Fruit fly (Drosophila melanogaster) whole organism, embryonic: Measurements from ENCODE around the gene CG13248.

Experiments
- Adf1 ChIP-seq: fragments of 200-800 bp; sonication (Bioruptor generic); IDR thresholded peaks from 2 replicates; pipeline ENCODE4 v1.3.6; 2022; ENCODE audit warnings: missing biosample characterization, missing genetic modification characterization
- Asciz ChIP-seq: fragments of 200-800 bp; sonication (Bioruptor generic); optimal IDR thresholded peaks from 2 replicates; lab custom pipeline; 2017; ENCODE audit warnings: missing biosample characterization, mild to moderate bottlenecking, missing genetic modification characterization, missing genetic modification reagents
- Blimp-1 ChIP-seq: fragments of 200-800 bp; sonication (Bioruptor generic); optimal IDR thresholded peaks from 3 replicates; lab custom pipeline; 2018; ENCODE audit warnings: missing biosample characterization, missing genetic modification characterization, mild to moderate bottlenecking, moderate library complexity, missing genetic modification reagents
- C15 ChIP-seq: fragments of 200-800 bp; sonication (Bioruptor generic); IDR thresholded peaks from 3 replicates; pipeline ENCODE4 v1.3.6; 2022; ENCODE audit warnings: missing biosample characterization, missing genetic modification characterization
- CG11695 ChIP-seq: fragments of 200-800 bp; sonication (Bioruptor generic); IDR thresholded peaks from 3 replicates; pipeline ENCODE4 v1.3.6; 2022; ENCODE audit warnings: missing biosample characterization, missing genetic modification characterization
- CG12236 ChIP-seq: fragments of 200-800 bp; sonication (Bioruptor generic); optimal IDR thresholded peaks from 2 replicates; lab custom pipeline; 2016; ENCODE audit warnings: missing biosample characterization, missing genetic modification characterization
- CG12769 ChIP-seq: fragments of 200-800 bp; sonication (Bioruptor generic); optimal IDR thresholded peaks from 2 replicates; lab custom pipeline; 2019; ENCODE audit warnings: missing biosample characterization, mild to moderate bottlenecking, missing genetic modification characterization, moderate library complexity
- CG14441 ChIP-seq: fragments of 200-800 bp; sonication (Bioruptor generic); IDR thresholded peaks from 2 replicates; pipeline ENCODE4 v1.3.6; 2022; ENCODE audit warnings: missing biosample characterization, missing genetic modification characterization
- CG14860 ChIP-seq: fragments of 200-800 bp; sonication (Bioruptor generic); IDR thresholded peaks from 3 replicates; pipeline ENCODE4 v1.3.6; 2022; ENCODE audit warnings: missing biosample characterization, missing genetic modification characterization; ENCODE audit not compliant: partially characterized antibody
- CG17568 ChIP-seq: fragments of 200-800 bp; sonication (Bioruptor generic); optimal IDR thresholded peaks from 2 replicates; lab custom pipeline; 2018; ENCODE audit warnings: missing biosample characterization, mild to moderate bottlenecking, missing genetic modification characterization, moderate library complexity
- CG2875 ChIP-seq: fragments of 200-800 bp; sonication (Bioruptor generic); optimal IDR thresholded peaks from 2 replicates; lab custom pipeline; 2017; ENCODE audit warnings: missing biosample characterization, mild to moderate bottlenecking, missing genetic modification characterization, missing genetic modification reagents
- CG3281 ChIP-seq: fragments of 200-800 bp; sonication (Bioruptor generic); optimal IDR thresholded peaks from 3 replicates; lab custom pipeline; 2017; ENCODE audit warnings: missing biosample characterization, mild to moderate bottlenecking, missing genetic modification characterization
- CG4707 ChIP-seq: fragments of 200-800 bp; sonication (Bioruptor generic); optimal IDR thresholded peaks from 2 replicates; lab custom pipeline; 2018; ENCODE audit warnings: missing biosample characterization, mild to moderate bottlenecking, missing genetic modification characterization, moderate library complexity
- CG5245 ChIP-seq: fragments of 200-800 bp; sonication (Bioruptor generic); optimal IDR thresholded peaks from 3 replicates; lab custom pipeline; 2016; ENCODE audit warnings: missing biosample characterization, missing genetic modification characterization
- CG7357 ChIP-seq: fragments of 200-800 bp; sonication (Bioruptor generic); IDR thresholded peaks from 3 replicates; pipeline ENCODE4 v1.3.6; 2022; ENCODE audit warnings: missing biosample characterization, missing genetic modification characterization
- CTCF ChIP-seq: fragments of 200-800 bp; sonication (Bioruptor generic); optimal IDR thresholded peaks from 2 replicates; lab custom pipeline; 2017; ENCODE audit warnings: missing biosample characterization, mild to moderate bottlenecking, missing genetic modification characterization, moderate library complexity
- Dek ChIP-seq: fragments of 200-800 bp; sonication (Bioruptor generic); optimal IDR thresholded peaks from 3 replicates; lab custom pipeline; 2019; ENCODE audit warnings: missing biosample characterization, mild to moderate bottlenecking, missing genetic modification characterization, moderate library complexity
- Doc2 ChIP-seq: fragments of 200-800 bp; sonication (Bioruptor generic); IDR thresholded peaks from 2 replicates; pipeline ENCODE4 v1.3.6; 2022; ENCODE audit warnings: missing biosample characterization, missing genetic modification characterization
- Dp ChIP-seq: fragments of 200-800 bp; sonication (Bioruptor generic); optimal IDR thresholded peaks from 2 replicates; lab custom pipeline; 2018; ENCODE audit warnings: missing biosample characterization, mild to moderate bottlenecking, missing genetic modification characterization, moderate library complexity
- Eip74EF ChIP-seq, 2 experiments: fragments of 200-800 bp in 1 of 2; fragments of >200 bp in 1 of 2; sonication (Bioruptor generic) in 1 of 2; optimal IDR thresholded peaks; 2 replicates each; lab custom pipeline; 2017 to 2019; ENCODE audit warnings: missing biosample characterization in 2 of 2, missing genetic modification characterization in 2 of 2, mild to moderate bottlenecking in 1 of 2, moderate library complexity in 1 of 2
- Fer3 ChIP-seq: fragments of 200-800 bp; sonication (Bioruptor generic); optimal IDR thresholded peaks from 2 replicates; lab custom pipeline; 2018; ENCODE audit warnings: missing biosample characterization, mild to moderate bottlenecking, missing genetic modification characterization, moderate library complexity
- HLH4C ChIP-seq: fragments of 200-800 bp; sonication (Bioruptor generic); IDR thresholded peaks from 3 replicates; pipeline ENCODE4 v1.3.6; 2022; ENCODE audit warnings: missing biosample characterization, missing genetic modification characterization; ENCODE audit not compliant: partially characterized antibody
- HLH54F ChIP-seq: fragments of 200-800 bp; sonication (Bioruptor generic); optimal IDR thresholded peaks from 3 replicates; lab custom pipeline; 2016; ENCODE audit warnings: missing biosample characterization, missing genetic modification characterization
- Hr51 ChIP-seq, 2 experiments: fragments of 200-800 bp; sonication (Bioruptor generic); optimal IDR thresholded peaks; 2 replicates in 1 of 2; 3 replicates in 1 of 2; lab custom pipeline; 2016 to 2018; ENCODE audit warnings: missing biosample characterization in 2 of 2, missing genetic modification characterization in 2 of 2, mild to moderate bottlenecking in 1 of 2, moderate library complexity in 1 of 2
- Jarid2 ChIP-seq: fragments of 200-800 bp; sonication (Bioruptor generic); optimal IDR thresholded peaks from 3 replicates; lab custom pipeline; 2017; ENCODE audit warnings: mild to moderate bottlenecking, missing biosample characterization, missing genetic modification reagents, missing genetic modification characterization
- Med ChIP-seq: fragments of 200-800 bp; sonication (Bioruptor generic); peaks from one replicate; lab custom pipeline; 2016; ENCODE audit warnings: missing biosample characterization, missing genetic modification characterization, mild to moderate bottlenecking, inconsistent platforms, moderate library complexity
- Vsx1 ChIP-seq: fragments of 200-800 bp; sonication (Bioruptor generic); optimal IDR thresholded peaks from 2 replicates; lab custom pipeline; 2017; ENCODE audit warnings: missing biosample characterization, mild to moderate bottlenecking, missing genetic modification characterization, missing genetic modification reagents
- Xbp1 ChIP-seq: fragments of 200-800 bp; sonication (Bioruptor generic); optimal IDR thresholded peaks from 3 replicates; lab custom pipeline; 2016; ENCODE audit warnings: missing biosample characterization, mild to moderate bottlenecking, missing genetic modification characterization
- bcd ChIP-seq: fragments of 200-800 bp; sonication (Bioruptor generic); optimal IDR thresholded peaks from 2 replicates; lab custom pipeline; 2017; ENCODE audit warnings: missing biosample characterization, mild to moderate bottlenecking, missing genetic modification characterization
- dm ChIP-seq: fragments of 200-800 bp; sonication (Bioruptor generic); optimal IDR thresholded peaks from 3 replicates; lab custom pipeline; 2016; ENCODE audit warnings: missing biosample characterization, missing genetic modification characterization
- ems ChIP-seq: fragments of 200-800 bp; sonication (Bioruptor generic); optimal IDR thresholded peaks from 3 replicates; lab custom pipeline; 2016; ENCODE audit warnings: missing biosample characterization, missing genetic modification characterization
- en ChIP-seq: fragments of 200-800 bp; sonication (Bioruptor generic); optimal IDR thresholded peaks from 2 replicates; lab custom pipeline; 2016; ENCODE audit warnings: missing biosample characterization, missing genetic modification characterization
- exex ChIP-seq: fragments of 200-800 bp; sonication (Bioruptor generic); optimal IDR thresholded peaks from 4 replicates; lab custom pipeline; 2018; ENCODE audit warnings: missing biosample characterization, mild to moderate bottlenecking, missing genetic modification characterization, moderate library complexity
- fd102C ChIP-seq: fragments of 200-800 bp; sonication (Bioruptor generic); optimal IDR thresholded peaks from 2 replicates; lab custom pipeline; 2018; ENCODE audit warnings: missing biosample characterization, mild to moderate bottlenecking, missing genetic modification characterization, moderate library complexity
- fd64A ChIP-seq: fragments of 200-800 bp; sonication (Bioruptor generic); optimal IDR thresholded peaks from 3 replicates; lab custom pipeline; 2018; ENCODE audit warnings: missing biosample characterization, mild to moderate bottlenecking, missing genetic modification characterization
- gsb-n ChIP-seq: fragments of 200-800 bp; sonication (Bioruptor generic); optimal IDR thresholded peaks from 3 replicates; lab custom pipeline; 2018; ENCODE audit warnings: missing biosample characterization, mild to moderate bottlenecking, missing genetic modification characterization
- hb ChIP-seq: fragments of 200-800 bp; sonication (Bioruptor generic); IDR thresholded peaks from 3 replicates; pipeline ENCODE4 v1.3.6; 2022; ENCODE audit warnings: missing biosample characterization, missing genetic modification characterization; ENCODE audit not compliant: partially characterized antibody
- hkb ChIP-seq, 2 experiments: fragments of 200-800 bp in 1 of 2; fragments of >200 bp in 1 of 2; sonication (Bioruptor generic) in 1 of 2; IDR thresholded peaks in 1 of 2; optimal IDR thresholded peaks in 1 of 2; 2 replicates each; pipeline versions ENCODE4 v1.3.6 to Lab custom; 2017 to 2022; ENCODE audit warnings: missing biosample characterization in 1 of 2, missing genetic modification characterization in 1 of 2
- ken ChIP-seq: fragments of 200-800 bp; sonication (Bioruptor generic); IDR thresholded peaks from 3 replicates; pipeline ENCODE4 v1.3.6; 2022; ENCODE audit warnings: missing biosample characterization, missing genetic modification characterization
- lola ChIP-seq, 3 experiments: fragments of >200 bp in 2 of 3; fragments of 200-800 bp in 1 of 3; sonication (Bioruptor generic) in 1 of 3; optimal IDR thresholded peaks; 2 replicates each; lab custom pipeline; 2017 to 2019; ENCODE audit warnings: missing biosample characterization in 3 of 3, missing genetic modification characterization in 3 of 3, mild to moderate bottlenecking in 1 of 3, moderate library complexity in 1 of 3
- luna ChIP-seq: fragments of 200-800 bp; sonication (Bioruptor generic); optimal IDR thresholded peaks from 2 replicates; lab custom pipeline; 2016; ENCODE audit warnings: missing biosample characterization, missing genetic modification characterization
- shn ChIP-seq: fragments of 200-800 bp; sonication (Bioruptor generic); optimal IDR thresholded peaks from 3 replicates; lab custom pipeline; 2016; ENCODE audit warnings: missing biosample characterization, missing genetic modification characterization
- sisA ChIP-seq: fragments of 200-800 bp; sonication (Bioruptor generic); IDR thresholded peaks from 2 replicates; pipeline ENCODE4 v1.3.6; 2022; ENCODE audit warnings: missing biosample characterization, missing genetic modification characterization
- sqz ChIP-seq: fragments of 200-800 bp; sonication (Bioruptor generic); optimal IDR thresholded peaks from 3 replicates; lab custom pipeline; 2018; ENCODE audit warnings: missing biosample characterization, mild to moderate bottlenecking, missing genetic modification characterization
- sr ChIP-seq: fragments of 200-800 bp; sonication (Bioruptor generic); IDR thresholded peaks from 3 replicates; pipeline ENCODE4 v1.3.6; 2022; ENCODE audit warnings: missing biosample characterization, missing genetic modification characterization
- vvl ChIP-seq: fragments of 200-800 bp; sonication (Bioruptor generic); IDR thresholded peaks from 2 replicates; pipeline ENCODE4 v1.3.6; 2022; ENCODE audit warnings: missing biosample characterization, missing genetic modification characterization
- yki ChIP-seq: fragments of >200 bp; optimal IDR thresholded peaks from 3 replicates; lab custom pipeline; 2018

The CG13248 gene

dm6 chr3L:20405971-20406948 lies 4.1 kb downstream of the CG13248 start (continued):
- TF ChIP-seq Blimp-1 (peak; percentile 31), yki (lab: Kevin White, UChicago) (no peak), shn (GFP tag; lab: Kevin White, UChicago) (no peak), bcd (GFP tag; lab: Kevin White, UChicago) (no peak), Xbp1 (GFP tag; lab: Kevin White, UChicago) (no peak), hb (GFP tag; lab: Robert Waterston, UW) (no peak), vvl (peak; percentile 47; the same call in 1 of the 2 replicates), sr (GFP tag; lab: Robert Waterston, UW) (no peak), Dp (GFP tag; lab: Kevin White, UChicago) (no peak), Doc2 (GFP tag; lab: Robert Waterston, UW) (no peak), Asciz (GFP tag; lab: Kevin White, UChicago) (peak; percentile 57), CG14860 (no peak), CG2875 (peak; percentile 22), CTCF (GFP tag; lab: Kevin White, UChicago) (peak; percentile 55), CG12769 (tag; lab: Kevin White, UChicago) (peak; percentile 3), CG12236 (GFP tag; lab: Kevin White, UChicago) (no peak), Vsx1 (GFP tag; lab: Kevin White, UChicago) (peak; percentile 72), CG4707 (GFP tag; lab: Kevin White, UChicago) (no peak), HLH4C (GFP tag; lab: Robert Waterston, UW) (no peak), fd64A (GFP tag; lab: Kevin White, UChicago) (no peak), CG17568 (GFP tag; lab: Kevin White, UChicago) (peak; percentile 73), HLH54F (GFP tag; lab: Kevin White, UChicago) (no peak), CG5245 (no peak), luna (GFP tag; lab: Kevin White, UChicago) (no peak), CG11695 (GFP tag; lab: Robert Waterston, UW) (0 out of 3 replicates have a peak, but pooled peaks have one; percentile 19), fd102C (peak; percentile 13), Med (GFP tag; lab: Kevin White, UChicago) (peak; percentile 4), hkb (optimal IDR thresholded peaks at IDR 0.05; lab: Kevin White, UChicago) (no peak), hkb (GFP tag; IDR thresholded peaks at IDR 0.05; lab: Robert Waterston, UW) (peak; percentile 38; the same call in 1 of the 2 replicates), lola (GFP tag; optimal IDR thresholded peaks at IDR 0.05; lab: Kevin White, UChicago) (peak in 1 of 3 experiments; percentile 64), Fer3 (tag; lab: Kevin White, UChicago) (peak; percentile 24), sisA (GFP tag; lab: Robert Waterston, UW) (no peak), dm (GFP tag; lab: Kevin White, UChicago) (no peak), Hr51 (GFP tag; optimal IDR thresholded peaks at IDR 0.05; lab: Kevin White, UChicago) (peak in 1 of 2 experiments; percentile 8), CG14441 (GFP tag; lab: Robert Waterston, UW) (no peak), ems (no peak), C15 (no peak), sqz (GFP tag; lab: Kevin White, UChicago) (peak; percentile 27), Adf1 (no peak), Jarid2 (no peak), gsb-n (tag; lab: Kevin White, UChicago) (peak; percentile 25), Eip74EF (GFP tag; optimal IDR thresholded peaks at IDR 0.05; lab: Kevin White, UChicago) (peak in 1 of 2 experiments; percentile 26), exex (tag; lab: Kevin White, UChicago) (peak; percentile 28), CG3281 (GFP tag; lab: Kevin White, UChicago) (peak; percentile 43), en (GFP tag; lab: Kevin White, UChicago) (no peak), ken (GFP tag; lab: Robert Waterston, UW) (no peak), CG7357 (no peak), Dek (peak; percentile 15)
